Worm (Caenorhabditis elegans): ENCODE results near the gene Y59H11AR.10.

Y59H11AR.10 gene

DNA sequence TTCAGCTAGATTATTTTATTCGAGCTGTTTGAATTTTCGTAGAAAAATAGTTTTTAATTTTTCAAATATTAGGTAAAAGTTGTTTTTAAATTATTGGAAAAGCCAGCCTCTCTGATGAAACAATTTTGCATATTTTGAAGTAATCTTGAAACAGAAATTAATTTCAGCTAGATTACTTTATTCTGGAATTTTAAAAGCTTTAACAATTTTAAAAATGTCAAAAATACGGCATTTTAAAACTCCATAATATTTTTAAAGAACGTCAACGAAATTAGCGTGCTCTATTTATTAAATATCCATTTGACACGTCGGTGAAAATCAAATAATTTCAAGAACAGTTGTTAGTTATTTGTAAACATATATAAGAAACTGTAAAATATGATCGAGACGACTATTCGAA, at the start of gene Y59H11AR.10:
Gene Y59H11AR.10, plus strand, starts transcription at position 301 of the 400 bp plus-strand sequence.
- TF ChIP-seq W03F9.2 (tag; optimal IDR thresholded peaks at IDR 0.05) (no peak), him-1 (tag; optimal IDR thresholded peaks at IDR 0.05) (no peak), dao-5 (tag; optimal IDR thresholded peaks at IDR 0.05) (no peak)

DNA sequence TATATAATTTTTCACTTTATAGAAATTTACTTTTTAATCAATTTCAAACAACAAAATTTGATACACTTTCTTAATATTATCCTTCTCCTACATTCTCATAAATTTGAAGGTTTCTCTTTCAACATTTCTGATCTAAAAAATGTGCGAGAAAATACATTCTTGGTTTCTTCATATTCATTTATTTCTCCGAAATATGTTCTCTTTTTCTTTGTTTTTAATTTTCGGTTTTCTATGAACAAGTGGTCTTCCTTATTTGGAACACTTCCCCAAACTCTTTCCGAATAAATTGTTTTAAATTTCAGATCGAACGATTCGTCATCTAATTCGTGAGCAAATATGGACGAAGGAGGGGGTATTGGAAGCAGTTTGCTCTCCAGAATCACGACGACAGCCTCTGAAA, 43.8 kb upstream of the Y59H11AR.10 start, which contains the start of gene npr-22:
Gene npr-22, plus strand, starts transcription at position 301 of the 400 bp plus-strand sequence.
- TF ChIP-seq him-1 (tag; optimal IDR thresholded peaks at IDR 0.05) (no peak), dao-5 (tag; optimal IDR thresholded peaks at IDR 0.05) (no peak), W03F9.2 (tag; optimal IDR thresholded peaks at IDR 0.05) (no peak)

- no peak for TF ChIP-seq him-1 (tag; optimal IDR thresholded peaks at IDR 0.05)
- no peak for TF ChIP-seq W03F9.2 (tag; optimal IDR thresholded peaks at IDR 0.05)
- TF ChIP-seq dao-5 (tag; optimal IDR thresholded peaks at IDR 0.05): no peak
Observed at ce11 chrIV:8570253-8570652, 32.7 kb upstream of the Y59H11AR.10 start, which contains the start of gene Y59H11AM.4. Gene Y59H11AM.4 (minus strand): TSS chrIV:8570353.

ce11 chrIV:8570719-8571118, 32.3 kb upstream of the Y59H11AR.10 start:
- TF ChIP-seq dao-5 (tag; optimal IDR thresholded peaks at IDR 0.05) (no peak), him-1 (tag; optimal IDR thresholded peaks at IDR 0.05) (no peak), W03F9.2 (tag; optimal IDR thresholded peaks at IDR 0.05) (no peak)

ce11 chrIV:8571138-8571537, 31.8 kb upstream of the Y59H11AR.10 start, which contains the start of gene Y59H11AM.1:
Gene Y59H11AM.1 (plus strand): TSS chrIV:8571438.
- TF ChIP-seq him-1 (tag; optimal IDR thresholded peaks at IDR 0.05): no peak
- TF ChIP-seq dao-5 (tag; optimal IDR thresholded peaks at IDR 0.05): no peak
- TF ChIP-seq W03F9.2 (tag; optimal IDR thresholded peaks at IDR 0.05): no peak

DNA sequence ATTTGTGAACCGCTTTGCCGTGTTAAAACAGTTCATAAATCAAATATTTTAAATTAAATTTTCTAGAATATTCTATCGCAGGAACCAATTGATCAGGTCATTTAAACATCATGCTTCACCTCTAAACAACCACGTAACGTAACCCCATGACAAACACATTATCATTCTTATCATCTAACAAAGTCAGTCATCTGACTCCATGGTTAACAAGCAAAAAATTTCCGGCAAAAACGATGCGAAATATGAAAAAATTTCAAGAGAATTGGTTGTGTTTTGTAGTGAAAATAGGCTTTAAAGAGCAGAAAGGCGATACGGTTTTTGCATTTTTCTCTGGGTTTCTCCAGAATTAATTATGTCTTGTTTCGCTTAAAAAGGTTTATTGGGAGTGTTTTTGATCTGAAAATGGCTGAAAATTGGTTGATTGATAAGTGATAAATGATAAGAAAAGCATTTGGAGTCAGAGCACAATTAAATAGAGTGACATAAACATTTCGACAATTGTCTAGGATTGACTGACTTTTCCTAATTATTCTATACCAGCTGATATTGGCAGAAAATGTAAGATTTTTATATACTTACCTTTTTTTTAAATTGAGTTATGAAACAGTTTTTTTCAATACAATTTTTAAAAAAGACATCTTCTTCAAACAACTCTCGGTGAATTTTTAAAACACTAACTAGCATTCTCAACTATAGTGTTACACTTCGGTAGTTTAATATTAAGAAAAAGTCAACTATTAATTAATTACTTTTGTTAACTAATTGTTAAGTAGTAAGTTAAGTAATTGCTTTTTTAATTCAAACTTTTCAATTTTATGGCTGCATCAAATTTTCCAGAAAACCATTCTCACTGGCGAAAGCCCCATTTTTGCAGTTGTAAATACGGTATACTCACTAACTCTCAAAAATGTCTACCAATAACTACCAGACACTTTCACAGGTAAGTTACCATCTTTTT, 17.6 kb upstream of the Y59H11AR.10 start, which contains the start of gene catp-7:
Gene catp-7, plus strand, starts transcription at position 908 of the 958 bp plus-strand sequence.
- TF ChIP-seq W03F9.2 (tag; optimal IDR thresholded peaks at IDR 0.05): no peak
- TF ChIP-seq him-1 (tag; optimal IDR thresholded peaks at IDR 0.05): no peak
- no peak for TF ChIP-seq dao-5 (tag; optimal IDR thresholded peaks at IDR 0.05)

- TF ChIP-seq him-1 (tag; optimal IDR thresholded peaks at IDR 0.05) (no peak), W03F9.2 (tag; optimal IDR thresholded peaks at IDR 0.05) (no peak), dao-5 (tag; optimal IDR thresholded peaks at IDR 0.05) (no peak)
Observed at ce11 chrIV:8587057-8587456, 15.9 kb upstream of the Y59H11AR.10 start.

- TF ChIP-seq dao-5 (tag; optimal IDR thresholded peaks at IDR 0.05) (no peak), W03F9.2 (tag; optimal IDR thresholded peaks at IDR 0.05) (no peak), him-1 (tag; optimal IDR thresholded peaks at IDR 0.05) (no peak)
Observed at ce11 chrIV:8587605-8588004, 15.4 kb upstream of the Y59H11AR.10 start.

ce11 chrIV:8595317-8595716, 7.7 kb upstream of the Y59H11AR.10 start, which contains the start of gene Y59H11AR.3:
Gene Y59H11AR.3 (minus strand): TSS chrIV:8595417.
- no peak for TF ChIP-seq dao-5 (tag; optimal IDR thresholded peaks at IDR 0.05)
- TF ChIP-seq him-1 (tag; optimal IDR thresholded peaks at IDR 0.05): no peak
- no peak for TF ChIP-seq W03F9.2 (tag; optimal IDR thresholded peaks at IDR 0.05)

ce11 chrIV:8595767-8596166, 7.2 kb upstream of the Y59H11AR.10 start, which contains the start of gene clec-181:
Gene clec-181 (plus strand): TSS chrIV:8596067.
- no peak for TF ChIP-seq dao-5 (tag; optimal IDR thresholded peaks at IDR 0.05)
- TF ChIP-seq him-1 (tag; optimal IDR thresholded peaks at IDR 0.05): no peak
- TF ChIP-seq W03F9.2 (tag; optimal IDR thresholded peaks at IDR 0.05): no peak

ce11 chrIV:8597504-8597903, 5.5 kb upstream of the Y59H11AR.10 start:
- TF ChIP-seq him-1 (tag; optimal IDR thresholded peaks at IDR 0.05) (no peak), W03F9.2 (tag; optimal IDR thresholded peaks at IDR 0.05) (no peak), dao-5 (tag; optimal IDR thresholded peaks at IDR 0.05) (no peak)

DNA sequence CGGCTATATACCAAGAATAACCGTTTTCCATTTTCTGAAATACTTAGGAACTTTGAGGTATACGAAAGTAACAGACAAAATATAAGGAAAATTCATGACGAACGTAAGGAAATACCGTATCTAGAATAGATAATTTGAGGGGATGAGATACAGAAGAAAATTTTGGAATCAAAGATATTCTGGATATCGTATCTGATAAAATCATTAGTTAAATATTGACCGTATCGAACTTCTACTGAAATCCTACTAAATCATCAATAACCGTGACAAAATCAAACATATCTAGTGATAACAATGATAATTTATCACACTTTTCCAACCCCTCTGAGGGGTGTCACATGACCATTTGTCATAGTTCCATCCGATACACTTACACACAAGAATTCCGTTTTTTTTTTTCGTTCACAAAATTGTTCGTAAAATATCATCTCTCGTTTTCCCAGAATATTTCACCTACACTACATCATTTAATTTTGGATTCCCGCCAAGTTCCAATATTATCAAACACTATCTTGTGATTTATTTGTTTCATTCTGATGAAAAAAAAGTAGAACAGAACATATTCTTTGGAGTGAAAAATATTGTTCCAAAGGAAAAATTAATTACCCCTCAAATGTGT, 2.2 kb upstream of the Y59H11AR.10 start, which contains the start of gene Y59H11AR.4:
Gene Y59H11AR.4, minus strand, starts transcription at position 51 of the 619 bp plus-strand sequence.
- no peak for TF ChIP-seq dao-5 (tag; optimal IDR thresholded peaks at IDR 0.05)
- no peak for TF ChIP-seq him-1 (tag; optimal IDR thresholded peaks at IDR 0.05)
- TF ChIP-seq W03F9.2 (tag; optimal IDR thresholded peaks at IDR 0.05): no peak

ce11 chrIV:8605217-8605616, 2.2 kb downstream of the Y59H11AR.10 start:
- TF ChIP-seq him-1 (tag; optimal IDR thresholded peaks at IDR 0.05): no peak
- no peak for TF ChIP-seq dao-5 (tag; optimal IDR thresholded peaks at IDR 0.05)
- TF ChIP-seq W03F9.2 (tag; optimal IDR thresholded peaks at IDR 0.05): no peak

Data from whole organism, L4/young adult.